Fruit fly (Drosophila melanogaster): ENCODE measurements around the gene CRMP.

Gene CRMP

dm6 chr3R:5606477-5606876, 35.6 kb downstream of the CRMP start, which contains the start of gene asl (continued):
- TF ChIP-seq rib (GFP tag; IDR thresholded peaks at IDR 0.05) (peak; percentile 19; the same call in 1 of the 2 replicates), otp (GFP tag; IDR thresholded peaks at IDR 0.05) (0 out of 3 replicates have a peak, but pooled peaks have one; percentile 33), Opbp (GFP tag; IDR thresholded peaks at IDR 0.05; ENCODE audit: partially characterized antibody) (no peak), CG9727 (GFP tag; optimal IDR thresholded peaks at IDR 0.05) (peak; percentile 41), CG3995 (GFP tag; optimal IDR thresholded peaks at IDR 0.05) (peak; percentile 53), E2f1 (GFP tag; IDR thresholded peaks at IDR 0.05) (peak; percentile 61), CG15514 (GFP tag; optimal IDR thresholded peaks at IDR 0.05) (peak; percentile 71), CG9797 (GFP tag; optimal IDR thresholded peaks at IDR 0.05) (peak; percentile 61), cato (GFP tag; optimal IDR thresholded peaks at IDR 0.05; ENCODE audit: borderline replicate concordance) (no peak), CG16813 (GFP tag; IDR thresholded peaks at IDR 0.05; ENCODE audit: partially characterized antibody) (peak; percentile 39; the same call in 1 of the 3 replicates), seq (GFP tag; IDR thresholded peaks at IDR 0.05) (no peak), fu2 (GFP tag; optimal IDR thresholded peaks at IDR 0.05) (peak; percentile 31), CG11696 (GFP tag; IDR thresholded peaks at IDR 0.05) (0 out of 2 replicates have a peak, but pooled peaks have one; percentile 26), CG17802 (tag; optimal IDR thresholded peaks at IDR 0.05) (peak; percentile 90)

- TF ChIP-seq CG11093 (GFP tag; IDR thresholded peaks at IDR 0.05) (0 out of 3 replicates have a peak, but pooled peaks have one; percentile 40), CG32772 (GFP tag; IDR thresholded peaks at IDR 0.05) (no peak), CG9437 (GFP tag; optimal IDR thresholded peaks at IDR 0.05) (no peak), inv (GFP tag; IDR thresholded peaks at IDR 0.05; ENCODE audit: partially characterized antibody) (0 out of 2 replicates have a peak, but pooled peaks have one; percentile 12), Doc2 (GFP tag; IDR thresholded peaks at IDR 0.05) (no peak), Dfd (GFP tag; optimal IDR thresholded peaks at IDR 0.05) (peak in 1 of 2 experiments; percentile 73), Med (GFP tag) (peak; percentile 52), ci (GFP tag; IDR thresholded peaks at IDR 0.05) (0 out of 3 replicates have a peak, but pooled peaks have one; percentile 25), CG3281 (GFP tag; optimal IDR thresholded peaks at IDR 0.05) (no peak), pnt (GFP tag; optimal IDR thresholded peaks at IDR 0.05) (no peak), CG16779 (GFP tag; IDR thresholded peaks at IDR 0.05) (0 out of 2 replicates have a peak, but pooled peaks have one; percentile 18), CG8478 (optimal IDR thresholded peaks at IDR 0.05) (peak; percentile 59), CG11456 (GFP tag; IDR thresholded peaks at IDR 0.05) (0 out of 3 replicates have a peak, but pooled peaks have one; percentile 32)
These were observed 37.5 kb downstream of the CRMP start for dm6 chr3R:5608422-5608821.

dm6 chr3R:5610656-5611055, 39.7 kb downstream of the CRMP start:
- peak; percentile 9 for TF ChIP-seq sens (GFP tag)
- no peak for TF ChIP-seq CG9609 (GFP tag; optimal IDR thresholded peaks at IDR 0.05)
- peak; percentile 55 for TF ChIP-seq exex (tag; optimal IDR thresholded peaks at IDR 0.05)
- no peak for TF ChIP-seq CG18619 (GFP tag; optimal IDR thresholded peaks at IDR 0.05)
- TF ChIP-seq CG10431 (GFP tag; optimal IDR thresholded peaks at IDR 0.05), result no peak
- TF ChIP-seq Hr3 (GFP tag; optimal IDR thresholded peaks at IDR 0.05), result no peak
- TF ChIP-seq CG34224 (GFP tag; IDR thresholded peaks at IDR 0.05; ENCODE audit: partially characterized antibody), result no peak
- TF ChIP-seq sug (tag; optimal IDR thresholded peaks at IDR 0.05), result peak; percentile 88
- TF ChIP-seq Pdp1 (GFP tag; optimal IDR thresholded peaks at IDR 0.05), result peak in 1 of 2 experiments; percentile 91

dm6 chr3R:5611167-5611566, 40.3 kb downstream of the CRMP start:
- TF ChIP-seq her (GFP tag; optimal IDR thresholded peaks at IDR 0.05) (no peak), Med (GFP tag) (peak; percentile 22), nom (GFP tag; optimal IDR thresholded peaks at IDR 0.05) (peak; percentile 40), CG13894 (tag; optimal IDR thresholded peaks at IDR 0.05) (no peak), dysf (GFP tag; IDR thresholded peaks at IDR 0.05) (no peak)
